ENCODE assay signal across 1 fruit fly cellular context in the genomic region with DNA sequence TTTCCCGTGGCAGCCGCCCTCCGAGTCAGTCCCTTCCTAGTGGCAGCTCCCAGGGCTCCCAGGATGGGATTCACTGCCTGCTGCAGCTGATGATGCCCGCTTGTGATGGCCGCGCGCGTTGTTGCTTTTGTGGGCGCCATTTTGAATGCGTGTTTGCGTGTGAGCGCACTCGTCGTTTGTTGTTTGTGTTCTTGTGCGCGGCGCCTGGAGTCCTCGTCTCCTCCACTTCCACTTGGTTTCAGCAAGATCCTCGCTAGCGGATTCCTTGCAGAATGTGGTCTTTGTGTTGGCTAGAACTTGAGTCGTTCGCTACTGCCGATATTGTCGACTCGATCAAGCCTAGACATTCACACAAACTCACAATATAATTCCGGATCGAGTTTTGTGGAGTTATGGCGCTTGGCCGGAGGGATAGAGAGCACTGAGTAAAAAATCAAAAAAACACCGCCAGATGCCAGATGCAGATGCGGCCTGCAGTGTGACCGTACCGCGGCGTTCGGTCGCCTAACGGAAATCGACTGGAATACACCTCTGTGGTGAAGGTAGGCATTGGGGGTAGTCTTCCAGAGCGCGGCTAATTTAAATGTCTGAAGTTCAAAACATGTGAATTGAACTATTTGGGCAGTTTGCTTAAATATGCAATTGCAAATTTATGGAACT.
TF ChIP-seq lines count a peak whose summit lies in the region.

A gene (minus strand): TSS at position 428 of the 660 bp plus-strand sequence.

TF ChIP-seq in whole organism, embryonic, 481 proteins besides CTCF, POLR2A, EP300 and RAD21 (continued from another document and continues in another):
- TF ChIP-seq CG43689 (GFP tag; IDR thresholded peaks at IDR 0.05; lab: Robert Waterston, UW) (no peak), hkb (optimal IDR thresholded peaks at IDR 0.05; lab: Kevin White, UChicago) (no peak), hkb (GFP tag; IDR thresholded peaks at IDR 0.05; lab: Robert Waterston, UW) (0 out of 2 replicates have a peak, but pooled peaks have one; percentile 9), CG7987 (GFP tag; optimal IDR thresholded peaks at IDR 0.05; lab: Kevin White, UChicago) (peak; percentile 45), stc (GFP tag; IDR thresholded peaks at IDR 0.05; lab: Robert Waterston, UW) (no peak; the same call in 1 of the 2 replicates), Nf-YA (GFP tag; IDR thresholded peaks at IDR 0.05; lab: Robert Waterston, UW) (peak; percentile 21; the same call in 1 of the 2 replicates), cato (GFP tag; optimal IDR thresholded peaks at IDR 0.05; lab: Kevin White, UChicago; ENCODE audit: borderline replicate concordance) (no peak), CG7556 (GFP tag; optimal IDR thresholded peaks at IDR 0.05; lab: Kevin White, UChicago) (no peak), aop (GFP tag; IDR thresholded peaks at IDR 0.05; lab: Robert Waterston, UW) (no peak), CG10209 (GFP tag; optimal IDR thresholded peaks at IDR 0.05; lab: Kevin White, UChicago) (no peak), CG9437 (GFP tag; optimal IDR thresholded peaks at IDR 0.05; lab: Kevin White, UChicago) (no peak), prd (optimal IDR thresholded peaks at IDR 0.05; lab: Kevin White, UChicago) (no peak), prd (GFP tag; IDR thresholded peaks at IDR 0.05; lab: Robert Waterston, UW) (0 out of 3 replicates have a peak, but pooled peaks have one; percentile 13), sqz (GFP tag; optimal IDR thresholded peaks at IDR 0.05; lab: Kevin White, UChicago) (peak; percentile 43), H15 (GFP tag; IDR thresholded peaks at IDR 0.05; lab: Robert Waterston, UW) (no peak), mirr (GFP tag; optimal IDR thresholded peaks at IDR 0.05; lab: Kevin White, UChicago) (peak; percentile 22), vvl (GFP tag; IDR thresholded peaks at IDR 0.05; lab: Robert Waterston, UW) (peak; percentile 64), zfh1 (GFP tag; IDR thresholded peaks at IDR 0.05; lab: Robert Waterston, UW) (peak; percentile 43; the same call in 1 of the 3 replicates), Atf3 (GFP tag; optimal IDR thresholded peaks at IDR 0.05; lab: Kevin White, UChicago) (no peak), Bgb (GFP tag; IDR thresholded peaks at IDR 0.05; lab: Robert Waterston, UW; ENCODE audit: partially characterized antibody) (peak; percentile 56; the same call in 1 of the 2 replicates), CG11504 (tag; optimal IDR thresholded peaks at IDR 0.05; lab: Kevin White, UChicago) (no peak), CG10321 (GFP tag; IDR thresholded peaks at IDR 0.05; lab: Robert Waterston, UW) (no peak), cas (GFP tag; IDR thresholded peaks at IDR 0.05; lab: Robert Waterston, UW) (no peak), Ptx1 (GFP tag; IDR thresholded peaks at IDR 0.05; lab: Robert Waterston, UW) (no peak), CG30403 (GFP tag; optimal IDR thresholded peaks at IDR 0.05; lab: Kevin White, UChicago) (no peak), dan (GFP tag; IDR thresholded peaks at IDR 0.05; lab: Robert Waterston, UW) (no peak), zen2 (GFP tag; IDR thresholded peaks at IDR 0.05; lab: Robert Waterston, UW; ENCODE audit: partially characterized antibody) (no peak), CG3065 (GFP tag; optimal IDR thresholded peaks at IDR 0.05; lab: Kevin White, UChicago) (no peak), CG9817 (tag; optimal IDR thresholded peaks at IDR 0.05; lab: Kevin White, UChicago) (peak; percentile 28), yki (optimal IDR thresholded peaks at IDR 0.05; lab: Kevin White, UChicago) (no peak), Bdp1 (GFP tag; optimal IDR thresholded peaks at IDR 0.05; lab: Kevin White, UChicago) (peak; percentile 31), CG18262 (tag; optimal IDR thresholded peaks at IDR 0.05; lab: Kevin White, UChicago) (peak; percentile 17), klu (GFP tag; IDR thresholded peaks at IDR 0.05; lab: Robert Waterston, UW) (no peak), Tbp (GFP tag; optimal IDR thresholded peaks at IDR 0.05; lab: Kevin White, UChicago) (peak; percentile 17), pnt (GFP tag; optimal IDR thresholded peaks at IDR 0.05; lab: Kevin White, UChicago) (no peak), D (optimal IDR thresholded peaks at IDR 0.05; lab: Kevin White, UChicago) (no peak), D (GFP tag; optimal IDR thresholded peaks at IDR 0.05; lab: Kevin White, UChicago) (no peak), CG9609 (GFP tag; optimal IDR thresholded peaks at IDR 0.05; lab: Kevin White, UChicago) (no peak), CG2199 (GFP tag; IDR thresholded peaks at IDR 0.05; lab: Robert Waterston, UW) (no peak), Drgx (GFP tag; IDR thresholded peaks at IDR 0.05; lab: Robert Waterston, UW) (no peak), MBD-R2 (GFP tag; IDR thresholded peaks at IDR 0.05; lab: Robert Waterston, UW) (peak; percentile 68), CG4282 (GFP tag; optimal IDR thresholded peaks at IDR 0.05; lab: Kevin White, UChicago) (no peak), HLH54F (GFP tag; optimal IDR thresholded peaks at IDR 0.05; lab: Kevin White, UChicago) (no peak), Doc2 (GFP tag; IDR thresholded peaks at IDR 0.05; lab: Robert Waterston, UW) (no peak), chinmo (GFP tag; IDR thresholded peaks at IDR 0.05; lab: Robert Waterston, UW; ENCODE audit: partially characterized antibody) (peak; percentile 62; the same call in 2 of the 4 replicates), CG2129 (GFP tag; IDR thresholded peaks at IDR 0.05; lab: Robert Waterston, UW; ENCODE audit: partially characterized antibody) (no peak), unpg (GFP tag; optimal IDR thresholded peaks at IDR 0.05; lab: Kevin White, UChicago) (no peak), CG2116 (GFP tag; optimal IDR thresholded peaks at IDR 0.05; lab: Kevin White, UChicago) (peak; percentile 99), C15 (GFP tag; IDR thresholded peaks at IDR 0.05; lab: Robert Waterston, UW) (no peak), bbx (GFP tag; IDR thresholded peaks at IDR 0.05; lab: Robert Waterston, UW; ENCODE audit: partially characterized antibody) (peak; percentile 50; the same call in 1 of the 2 replicates), sd (tag; optimal IDR thresholded peaks at IDR 0.05; lab: Kevin White, UChicago) (no peak), Mes4 (GFP tag; optimal IDR thresholded peaks at IDR 0.05; lab: Kevin White, UChicago) (no peak), E2f1 (GFP tag; IDR thresholded peaks at IDR 0.05; lab: Robert Waterston, UW) (no peak), oc (tag; optimal IDR thresholded peaks at IDR 0.05; lab: Kevin White, UChicago) (no peak), trem (tag; optimal IDR thresholded peaks at IDR 0.05; lab: Kevin White, UChicago) (peak; percentile 79), CG4360 (GFP tag; IDR thresholded peaks at IDR 0.05; lab: Robert Waterston, UW) (0 out of 2 replicates have a peak, but pooled peaks have one; percentile 22), B-H2 (GFP tag; optimal IDR thresholded peaks at IDR 0.05; lab: Kevin White, UChicago) (no peak), CG6689 (GFP tag; IDR thresholded peaks at IDR 0.05; lab: Robert Waterston, UW) (no peak), repo (GFP tag; optimal IDR thresholded peaks at IDR 0.05; lab: Kevin White, UChicago) (peak; percentile 25), schlank (tag; optimal IDR thresholded peaks at IDR 0.05; lab: Kevin White, UChicago) (peak; percentile 13), CG30431 (GFP tag; optimal IDR thresholded peaks at IDR 0.05; lab: Kevin White, UChicago) (no peak), Lhr (GFP tag; optimal IDR thresholded peaks at IDR 0.05; lab: Kevin White, UChicago) (peak; percentile 43), Side (GFP tag; optimal IDR thresholded peaks at IDR 0.05; lab: Kevin White, UChicago) (no peak), CG10654 (GFP tag; optimal IDR thresholded peaks at IDR 0.05; lab: Kevin White, UChicago) (no peak), Rx (GFP tag; IDR thresholded peaks at IDR 0.05; lab: Robert Waterston, UW) (no peak), CG1529 (GFP tag; optimal IDR thresholded peaks at IDR 0.05; lab: Kevin White, UChicago) (no peak), Atf6 (GFP tag; IDR thresholded peaks at IDR 0.05; lab: Robert Waterston, UW) (no peak), CG16815 (GFP tag; optimal IDR thresholded peaks at IDR 0.05; lab: Kevin White, UChicago) (no peak), kah (GFP tag; optimal IDR thresholded peaks at IDR 0.05; lab: Kevin White, UChicago) (no peak), unc-4 (GFP tag; IDR thresholded peaks at IDR 0.05; lab: Robert Waterston, UW; ENCODE audit: partially characterized antibody) (0 out of 2 replicates have a peak, but pooled peaks have one; percentile 27), CG16863 (GFP tag; optimal IDR thresholded peaks at IDR 0.05; lab: Kevin White, UChicago) (no peak), CG15696 (tag; optimal IDR thresholded peaks at IDR 0.05; lab: Kevin White, UChicago) (no peak), CG3407 (GFP tag; optimal IDR thresholded peaks at IDR 0.05; lab: Kevin White, UChicago) (no peak), sr (GFP tag; IDR thresholded peaks at IDR 0.05; lab: Robert Waterston, UW) (peak; percentile 48; the same call in 1 of the 3 replicates), CG15601 (tag; optimal IDR thresholded peaks at IDR 0.05; lab: Kevin White, UChicago) (peak; percentile 4), slbo (GFP tag; IDR thresholded peaks at IDR 0.05; lab: Robert Waterston, UW) (no peak), crc (GFP tag; optimal IDR thresholded peaks at IDR 0.05; lab: Kevin White, UChicago) (no peak), gsb (GFP tag; IDR thresholded peaks at IDR 0.05; lab: Robert Waterston, UW) (no peak), CG10462 (GFP tag; optimal IDR thresholded peaks at IDR 0.05; lab: Kevin White, UChicago) (no peak), bab2 (GFP tag; optimal IDR thresholded peaks at IDR 0.05; lab: Kevin White, UChicago) (no peak), Kr (GFP tag; optimal IDR thresholded peaks at IDR 0.05; lab: Kevin White, UChicago) (no peak), knrl (GFP tag; IDR thresholded peaks at IDR 0.05; lab: Robert Waterston, UW; ENCODE audit: partially characterized antibody) (peak; percentile 27; the same call in 1 of the 3 replicates), org-1 (GFP tag; optimal IDR thresholded peaks at IDR 0.05; lab: Kevin White, UChicago) (no peak), Elba2 (GFP tag; optimal IDR thresholded peaks at IDR 0.05; lab: Kevin White, UChicago) (no peak), dysf (GFP tag; IDR thresholded peaks at IDR 0.05; lab: Robert Waterston, UW) (no peak), ewg (GFP tag; optimal IDR thresholded peaks at IDR 0.05; lab: Kevin White, UChicago) (peak; percentile 22), CHES-1-like (GFP tag; optimal IDR thresholded peaks at IDR 0.05; lab: Kevin White, UChicago) (peak; percentile 39), CG6765 (GFP tag; optimal IDR thresholded peaks at IDR 0.05; lab: Kevin White, UChicago) (peak; percentile 9), CG8388 (GFP tag; optimal IDR thresholded peaks at IDR 0.05; lab: Kevin White, UChicago) (no peak), chn (GFP tag; optimal IDR thresholded peaks at IDR 0.05; lab: Kevin White, UChicago) (no peak), CG4404 (GFP tag; IDR thresholded peaks at IDR 0.05; lab: Robert Waterston, UW) (no peak), sisA (GFP tag; IDR thresholded peaks at IDR 0.05; lab: Robert Waterston, UW) (no peak), CG4707 (GFP tag; optimal IDR thresholded peaks at IDR 0.05; lab: Kevin White, UChicago) (no peak), gt (GFP tag; IDR thresholded peaks at IDR 0.05; lab: Robert Waterston, UW) (no peak), CG14860 (GFP tag; IDR thresholded peaks at IDR 0.05; lab: Robert Waterston, UW; ENCODE audit: partially characterized antibody) (no peak), br (optimal IDR thresholded peaks at IDR 0.05; lab: Kevin White, UChicago) (no peak), Camta (GFP tag; optimal IDR thresholded peaks at IDR 0.05; lab: Kevin White, UChicago) (no peak), CG33557 (GFP tag; optimal IDR thresholded peaks at IDR 0.05; lab: Kevin White, UChicago) (peak; percentile 8), CG1602 (GFP tag; optimal IDR thresholded peaks at IDR 0.05; lab: Kevin White, UChicago) (no peak), CG8765 (GFP tag; IDR thresholded peaks at IDR 0.05; lab: Robert Waterston, UW) (no peak), NfI (GFP tag; optimal IDR thresholded peaks at IDR 0.05; lab: Kevin White, UChicago) (peak; percentile 46), shn (GFP tag; optimal IDR thresholded peaks at IDR 0.05; lab: Kevin White, UChicago) (no peak), Poxn (GFP tag; IDR thresholded peaks at IDR 0.05; lab: Robert Waterston, UW) (no peak), CG1647 (GFP tag; optimal IDR thresholded peaks at IDR 0.05; lab: Kevin White, UChicago) (no peak), CG4820 (GFP tag; optimal IDR thresholded peaks at IDR 0.05; lab: Kevin White, UChicago) (no peak), NFAT (GFP tag; IDR thresholded peaks at IDR 0.05; lab: Robert Waterston, UW) (no peak), kay (GFP tag; optimal IDR thresholded peaks at IDR 0.05; lab: Kevin White, UChicago) (no peak), Bteb2 (GFP tag; optimal IDR thresholded peaks at IDR 0.05; lab: Kevin White, UChicago) (no peak), nerfin-1 (tag; optimal IDR thresholded peaks at IDR 0.05; lab: Kevin White, UChicago) (peak; percentile 40), CG14441 (GFP tag; IDR thresholded peaks at IDR 0.05; lab: Robert Waterston, UW) (no peak), ken (GFP tag; IDR thresholded peaks at IDR 0.05; lab: Robert Waterston, UW) (0 out of 3 replicates have a peak, but pooled peaks have one; percentile 9), Scr (GFP tag; IDR thresholded peaks at IDR 0.05; lab: Robert Waterston, UW; ENCODE audit: partially characterized antibody) (peak; percentile 44; the same call in 1 of the 2 replicates), Hr3 (GFP tag; optimal IDR thresholded peaks at IDR 0.05; lab: Kevin White, UChicago) (no peak), CG13624 (GFP tag; optimal IDR thresholded peaks at IDR 0.05; lab: Kevin White, UChicago) (no peak), lmd (GFP tag; IDR thresholded peaks at IDR 0.05; lab: Robert Waterston, UW) (no peak), CG31224 (GFP tag; IDR thresholded peaks at IDR 0.05; lab: Robert Waterston, UW) (no peak), CG2202 (tag; optimal IDR thresholded peaks at IDR 0.05; lab: Kevin White, UChicago) (no peak), dimm (GFP tag; IDR thresholded peaks at IDR 0.05; lab: Robert Waterston, UW) (no peak), h (optimal IDR thresholded peaks at IDR 0.05; lab: Kevin White, UChicago) (no peak), Gug (GFP tag; IDR thresholded peaks at IDR 0.05; lab: Robert Waterston, UW) (no peak), CG11247 (GFP tag; IDR thresholded peaks at IDR 0.05; lab: Robert Waterston, UW) (no peak), Opbp (GFP tag; IDR thresholded peaks at IDR 0.05; lab: Robert Waterston, UW; ENCODE audit: partially characterized antibody) (peak; percentile 56; the same call in 2 of the 3 replicates), CG8944 (GFP tag; optimal IDR thresholded peaks at IDR 0.05; lab: Kevin White, UChicago) (no peak), croc (GFP tag; conservative IDR thresholded peaks at IDR 0.05; lab: Robert Waterston, UW) (no peak), CG8281 (tag; optimal IDR thresholded peaks at IDR 0.05; lab: Kevin White, UChicago) (no peak)
